Fruit fly (Drosophila melanogaster) ovary, adult (tissue): ENCODE results near the gene rempA.

Experiments used
- CG17801 ChIP-seq: fragments of 200-800 bp; optimal IDR thresholded peaks from 2 replicates; lab custom pipeline; 2019; ENCODE audit warnings: missing biosample characterization, mild to moderate bottlenecking, missing genetic modification characterization, moderate library complexity; ENCODE audit not compliant: partially characterized antibody

Gene rempA

DNA sequence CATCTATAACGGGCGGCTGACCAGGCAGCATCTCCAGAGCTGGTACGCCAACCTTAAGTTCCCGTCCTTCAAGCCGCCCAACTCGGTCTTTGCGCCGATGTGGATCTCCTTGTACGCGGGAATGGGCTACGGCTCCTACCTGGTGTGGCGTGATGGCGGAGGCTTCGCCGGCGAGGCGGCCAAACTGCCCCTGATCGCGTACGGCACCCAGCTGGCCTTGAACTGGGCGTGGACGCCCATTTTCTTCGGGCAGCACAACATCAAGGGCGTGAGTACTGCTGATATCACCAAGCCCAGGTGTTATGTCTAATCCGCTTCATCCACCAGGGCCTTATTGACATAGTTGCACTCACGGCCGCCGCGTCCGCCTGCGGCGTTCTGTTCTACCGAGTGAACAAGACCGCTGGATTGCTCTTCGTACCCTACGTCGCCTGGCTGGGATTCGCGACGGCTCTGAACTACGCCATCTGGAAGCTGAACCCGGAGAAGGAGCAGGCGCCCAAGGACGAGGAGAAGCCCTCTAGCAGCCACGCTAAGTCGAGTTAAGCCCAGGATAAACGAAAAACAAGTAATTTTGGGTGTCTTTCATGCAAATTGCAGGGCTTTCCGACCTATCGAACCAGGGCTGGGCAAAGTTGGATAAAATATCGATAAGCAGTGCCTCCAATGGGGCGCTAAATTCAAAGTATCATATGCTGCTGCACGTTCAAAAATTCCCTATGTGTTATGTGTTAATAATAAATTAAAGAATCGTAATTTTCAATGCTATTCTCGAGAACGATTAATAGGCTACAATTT lies at the start of gene rempA:
TSS of gene rempA (minus strand) at position 541 of the 798 bp plus-strand sequence.
- TF ChIP-seq CG17801 (GFP tag; lab: Kevin White, UChicago): no peak

DNA sequence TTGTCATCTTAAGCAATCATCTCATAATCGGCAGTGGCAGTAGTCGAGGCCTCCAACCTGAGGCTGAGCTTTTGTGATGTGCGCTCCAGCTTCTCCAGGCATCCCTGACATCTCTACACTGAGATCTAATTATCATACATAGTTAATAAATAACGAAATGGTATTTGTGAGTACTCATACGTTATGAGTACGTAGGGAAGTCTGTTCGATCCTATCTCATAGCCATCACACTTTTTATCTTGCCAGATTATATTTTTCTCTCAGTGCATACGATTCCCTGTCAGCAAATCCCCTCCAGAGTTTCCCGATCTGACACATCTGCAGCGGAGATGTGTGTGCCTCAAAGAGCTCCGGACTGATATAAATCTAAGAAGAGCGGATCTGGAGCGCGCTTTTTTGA lies 49.4 kb upstream of the rempA start:
- no peak for TF ChIP-seq CG17801 (GFP tag; lab: Kevin White, UChicago)

DNA sequence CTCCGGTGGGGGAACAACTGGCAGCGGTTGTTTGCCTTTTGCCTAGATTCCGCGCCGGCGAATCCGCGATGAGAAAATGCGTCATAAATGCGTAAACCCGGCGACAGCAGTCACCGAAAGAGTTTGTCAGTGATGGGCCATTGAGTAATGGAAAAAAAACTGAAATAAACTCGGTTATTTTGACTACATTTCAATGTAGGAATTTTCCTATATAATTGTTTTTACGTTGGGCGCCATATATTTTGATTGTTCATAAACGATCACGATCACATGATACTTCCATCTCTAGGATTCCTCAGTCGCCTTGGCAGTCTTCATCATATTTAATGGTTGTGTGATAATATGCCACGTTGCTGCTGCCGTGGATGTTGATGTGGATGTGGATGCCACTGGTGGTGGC lies 48.0 kb upstream of the rempA start:
- no peak for TF ChIP-seq CG17801 (GFP tag; lab: Kevin White, UChicago)

DNA sequence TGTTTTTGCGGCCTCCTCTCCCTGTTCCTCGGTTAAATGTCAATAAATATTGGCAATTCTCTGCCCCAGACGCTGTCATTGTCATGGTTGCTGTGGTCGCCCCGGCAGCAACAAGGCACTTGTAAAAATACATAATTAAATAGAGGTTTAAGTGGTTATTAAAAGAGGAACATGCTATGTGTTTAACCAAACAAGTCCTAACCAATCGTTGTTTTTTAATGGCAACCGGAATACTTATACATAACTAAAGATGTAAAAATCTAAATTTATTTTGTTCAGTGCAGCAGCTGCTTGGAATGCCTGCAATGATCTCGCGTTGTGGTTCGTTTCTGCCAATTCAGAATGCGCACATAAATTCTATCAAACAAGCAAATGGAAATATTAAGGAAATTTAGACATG lies 46.8 kb upstream of the rempA start:
- TF ChIP-seq CG17801 (GFP tag; lab: Kevin White, UChicago): no peak

DNA sequence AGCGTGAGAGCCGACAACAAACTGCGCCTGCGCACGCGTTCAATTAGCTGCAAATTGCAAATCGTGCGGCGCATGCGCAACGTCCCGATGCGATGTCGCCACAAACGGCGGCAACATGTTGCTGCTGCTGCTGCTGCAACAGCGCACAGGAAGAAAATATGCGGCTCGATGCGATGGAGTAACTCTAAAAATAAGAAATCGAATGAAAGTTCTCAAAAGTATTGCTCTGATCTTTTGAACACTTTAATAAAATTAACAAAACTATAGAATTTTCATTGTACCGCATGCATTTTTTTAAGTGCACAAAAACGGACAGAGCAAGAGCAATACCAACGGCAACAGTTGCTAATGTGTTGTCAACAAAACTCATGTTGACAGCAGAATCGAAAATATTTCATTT lies 46.1 kb upstream of the rempA start:
- TF ChIP-seq CG17801 (GFP tag; lab: Kevin White, UChicago): no peak

- TF ChIP-seq CG17801 (GFP tag; lab: Kevin White, UChicago): no peak
Observed at dm6 chr2L:604060-604459, 44.0 kb upstream of the rempA start.

- peak; percentile 2 for TF ChIP-seq CG17801 (GFP tag; lab: Kevin White, UChicago)
Observed at dm6 chr2L:602439-602879, 42.3 kb upstream of the rempA start, which contains the start of gene CG13689. CG13689 (plus strand) TSS chr2L:602813.

- no peak for TF ChIP-seq CG17801 (GFP tag; lab: Kevin White, UChicago)
Observed at dm6 chr2L:601848-602247, 41.7 kb upstream of the rempA start.

dm6 chr2L:597771-598170 lies 37.7 kb upstream of the rempA start:
- no peak for TF ChIP-seq CG17801 (GFP tag; lab: Kevin White, UChicago)

dm6 chr2L:594635-595384 lies 34.7 kb upstream of the rempA start, which contains the start of gene Gsc:
Gsc (minus strand) TSS chr2L:594685.
- TF ChIP-seq CG17801 (GFP tag; lab: Kevin White, UChicago): no peak

DNA sequence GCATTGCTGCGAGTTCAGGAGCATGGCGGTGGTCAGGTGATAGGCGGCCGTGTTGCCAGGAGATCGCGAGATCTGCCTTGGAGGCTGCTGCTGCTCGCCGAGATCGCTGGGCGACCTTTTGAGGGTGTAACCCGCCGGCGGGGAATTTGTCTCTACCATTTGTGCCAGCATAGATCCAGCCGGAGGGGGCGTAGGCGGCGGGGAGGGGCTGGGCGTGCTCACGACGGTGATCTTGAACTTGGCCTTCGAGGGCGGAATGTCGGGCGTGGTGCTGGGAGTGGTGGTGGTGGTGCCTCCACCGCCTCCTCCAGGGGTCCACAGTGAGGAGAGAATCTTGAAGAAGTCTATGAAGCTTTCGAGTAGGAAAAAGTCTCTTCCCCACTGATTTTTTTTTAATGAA lies 33.9 kb upstream of the rempA start:
- no peak for TF ChIP-seq CG17801 (GFP tag; lab: Kevin White, UChicago)

- TF ChIP-seq CG17801 (GFP tag; lab: Kevin White, UChicago): no peak
Observed at dm6 chr2L:591511-591910, 31.4 kb upstream of the rempA start.

dm6 chr2L:585268-585667 lies 25.2 kb upstream of the rempA start:
- TF ChIP-seq CG17801 (GFP tag; lab: Kevin White, UChicago): no peak

DNA sequence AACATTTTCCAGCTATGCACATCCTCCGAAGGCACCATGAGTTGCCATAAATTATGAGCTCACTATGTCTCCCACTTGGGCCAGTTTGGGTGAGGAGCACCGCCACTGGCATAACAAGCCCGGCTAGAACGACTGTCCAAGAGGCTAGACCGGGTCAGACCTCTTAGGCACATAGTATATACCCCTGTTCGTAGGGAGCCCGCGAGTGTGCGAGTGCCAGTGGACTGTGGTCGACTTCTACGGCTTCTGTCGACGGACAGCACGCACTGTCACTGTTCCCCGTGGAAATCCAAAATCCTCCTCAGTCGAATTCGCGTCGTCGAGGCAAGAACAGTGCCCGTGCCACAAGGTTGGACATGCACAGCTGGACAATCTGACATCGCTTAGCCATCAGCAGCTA lies 17.1 kb upstream of the rempA start, which contains the start of gene Pph13:
TSS of gene Pph13 (plus strand) at position 301 of the 400 bp plus-strand sequence.
- TF ChIP-seq CG17801 (GFP tag; lab: Kevin White, UChicago): no peak

dm6 chr2L:576559-577184 lies 16.6 kb upstream of the rempA start, which contains the start of gene Ptth:
Ptth (minus strand) TSS chr2L:576896.
- TF ChIP-seq CG17801 (GFP tag; lab: Kevin White, UChicago): no peak
